Fruit fly (Drosophila melanogaster): ENCODE measurements around the gene Ilp3.

The Ilp3 gene

DNA sequence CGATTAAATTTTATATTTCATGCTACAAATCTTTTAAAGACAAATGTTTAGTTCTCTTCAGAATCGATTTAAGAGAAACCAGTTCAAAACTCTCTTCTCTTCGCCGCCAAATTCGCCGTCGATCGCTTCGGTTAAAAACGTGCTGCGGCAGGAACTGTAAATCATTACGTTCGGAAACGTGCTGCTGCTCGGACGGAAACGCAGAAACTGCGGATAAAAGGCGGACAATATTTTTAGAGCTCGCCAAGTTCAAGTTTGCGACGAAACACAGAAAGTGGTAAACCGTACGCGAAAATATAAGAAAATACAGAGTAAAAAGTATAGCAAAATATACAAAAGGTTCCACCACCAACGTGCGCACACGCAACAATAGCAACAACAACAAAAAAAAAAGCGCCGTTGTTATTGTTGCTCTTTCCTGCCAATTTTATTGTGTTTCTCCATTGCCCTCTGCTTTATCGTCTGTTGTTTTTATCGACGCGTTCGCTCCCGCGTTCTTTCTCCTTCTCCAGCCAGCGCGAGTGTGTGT lies 38.5 kb downstream of the Ilp3 start, which contains the start of gene Ae2:
TSS of gene Ae2 (plus strand) at position 156 of the 529 bp plus-strand sequence.
- TF ChIP-seq en (GFP tag; optimal IDR thresholded peaks at IDR 0.05) (no peak), CG6765 (GFP tag; optimal IDR thresholded peaks at IDR 0.05) (no peak), Atf-2 (GFP tag; optimal IDR thresholded peaks at IDR 0.05) (no peak), Dip2 (GFP tag; IDR thresholded peaks at IDR 0.05) (no peak), CG2120 (GFP tag; optimal IDR thresholded peaks at IDR 0.05) (no peak), CG12769 (tag; optimal IDR thresholded peaks at IDR 0.05) (peak; percentile 40), CG2199 (GFP tag; IDR thresholded peaks at IDR 0.05) (no peak), YL-1 (GFP tag; optimal IDR thresholded peaks at IDR 0.05) (no peak), Dll (GFP tag; IDR thresholded peaks at IDR 0.05; ENCODE audit: partially characterized antibody) (no peak), Trl (optimal IDR thresholded peaks at IDR 0.05) (peak; percentile 50 to 63), Trl (GFP tag; optimal IDR thresholded peaks at IDR 0.05) (no peak), Camta (GFP tag; optimal IDR thresholded peaks at IDR 0.05) (no peak), z (GFP tag; IDR thresholded peaks at IDR 0.05) (no peak), CG10267 (tag; optimal IDR thresholded peaks at IDR 0.05) (no peak), CG14441 (GFP tag; IDR thresholded peaks at IDR 0.05) (no peak), CG7839 (tag; optimal IDR thresholded peaks at IDR 0.05) (no peak), CG11504 (tag; optimal IDR thresholded peaks at IDR 0.05) (peak; percentile 37), mirr (GFP tag; optimal IDR thresholded peaks at IDR 0.05) (no peak), sima (GFP tag; optimal IDR thresholded peaks at IDR 0.05) (no peak), Stat92E (GFP tag; optimal IDR thresholded peaks at IDR 0.05) (peak in 1 of 3 experiments; percentile 47), CG43689 (GFP tag; IDR thresholded peaks at IDR 0.05) (0 out of 2 replicates have a peak, but pooled peaks have one; percentile 5), nom (GFP tag; optimal IDR thresholded peaks at IDR 0.05) (no peak), so (GFP tag; IDR thresholded peaks at IDR 0.05) (0 out of 3 replicates have a peak, but pooled peaks have one; percentile 23), maf-S (GFP tag; optimal IDR thresholded peaks at IDR 0.05) (no peak), org-1 (GFP tag; optimal IDR thresholded peaks at IDR 0.05) (no peak), cwo (GFP tag; optimal IDR thresholded peaks at IDR 0.05) (peak; percentile 99), Ptx1 (GFP tag; IDR thresholded peaks at IDR 0.05) (no peak), Oaz (GFP tag; IDR thresholded peaks at IDR 0.05) (no peak), Hsf (GFP tag; optimal IDR thresholded peaks at IDR 0.05) (no peak), ATbp (GFP tag; optimal IDR thresholded peaks at IDR 0.05) (no peak), Dref (GFP tag; IDR thresholded peaks at IDR 0.05) (no peak), CG16779 (GFP tag; IDR thresholded peaks at IDR 0.05) (no peak), psq (GFP tag; optimal IDR thresholded peaks at IDR 0.05) (peak; percentile 92), salm (tag; optimal IDR thresholded peaks at IDR 0.05) (no peak), sens (GFP tag) (peak; percentile 46), Bteb2 (GFP tag; optimal IDR thresholded peaks at IDR 0.05) (no peak), rib (GFP tag; IDR thresholded peaks at IDR 0.05) (peak; percentile 51; the same call in 1 of the 2 replicates), Adf1 (GFP tag; IDR thresholded peaks at IDR 0.05) (peak; percentile 20; the same call in 1 of the 2 replicates), CG3838 (GFP tag; optimal IDR thresholded peaks at IDR 0.05) (no peak), CG17568 (GFP tag; optimal IDR thresholded peaks at IDR 0.05) (no peak), CG13624 (GFP tag; optimal IDR thresholded peaks at IDR 0.05) (peak; percentile 12), Eip74EF (GFP tag; optimal IDR thresholded peaks at IDR 0.05) (peak in 1 of 2 experiments; percentile 45), cg (GFP tag; optimal IDR thresholded peaks at IDR 0.05) (peak; percentile 59), zen (tag; optimal IDR thresholded peaks at IDR 0.05) (no peak), inv (GFP tag; IDR thresholded peaks at IDR 0.05; ENCODE audit: partially characterized antibody) (peak; percentile 15; the same call in 1 of the 2 replicates), CG12155 (GFP tag; optimal IDR thresholded peaks at IDR 0.05) (no peak), CG14860 (GFP tag; IDR thresholded peaks at IDR 0.05; ENCODE audit: partially characterized antibody) (no peak), Antp (GFP tag; optimal IDR thresholded peaks at IDR 0.05) (no peak), Dbx (GFP tag; IDR thresholded peaks at IDR 0.05) (0 out of 3 replicates have a peak, but pooled peaks have one; percentile 14), CG12104 (GFP tag; optimal IDR thresholded peaks at IDR 0.05) (no peak), Deaf1 (tag; optimal IDR thresholded peaks at IDR 0.05) (peak; percentile 84)
